Fruit fly (Drosophila melanogaster) whole organism, wandering third instar larva: ENCODE measurements around the gene CG43675.

Experiments
- HLH106 ChIP-seq: fragments of 200-800 bp; optimal IDR thresholded peaks from 3 replicates; lab custom pipeline; 2019; ENCODE audit warnings: missing biosample characterization, mild to moderate bottlenecking, missing genetic modification characterization, moderate library complexity
- Jra ChIP-seq: sonication (Bioruptor generic); optimal IDR thresholded peaks from 2 replicates; lab custom pipeline; 2016; ENCODE audit warnings: missing biosample characterization, missing genetic modification characterization
- h ChIP-seq: fragments of 200-800 bp; sonication (Bioruptor generic); optimal IDR thresholded peaks from 3 replicates; lab custom pipeline; 2016; ENCODE audit warnings: missing biosample characterization, mild to moderate bottlenecking, missing genetic modification characterization
- lola ChIP-seq: fragments of >200 bp; optimal IDR thresholded peaks from 2 replicates; lab custom pipeline; 2017; ENCODE audit warnings: missing biosample characterization, missing genetic modification characterization
- tai ChIP-seq: sonication (Bioruptor generic); optimal IDR thresholded peaks from 2 replicates; lab custom pipeline; 2016; ENCODE audit warnings: missing biosample characterization, missing genetic modification characterization

DNA sequence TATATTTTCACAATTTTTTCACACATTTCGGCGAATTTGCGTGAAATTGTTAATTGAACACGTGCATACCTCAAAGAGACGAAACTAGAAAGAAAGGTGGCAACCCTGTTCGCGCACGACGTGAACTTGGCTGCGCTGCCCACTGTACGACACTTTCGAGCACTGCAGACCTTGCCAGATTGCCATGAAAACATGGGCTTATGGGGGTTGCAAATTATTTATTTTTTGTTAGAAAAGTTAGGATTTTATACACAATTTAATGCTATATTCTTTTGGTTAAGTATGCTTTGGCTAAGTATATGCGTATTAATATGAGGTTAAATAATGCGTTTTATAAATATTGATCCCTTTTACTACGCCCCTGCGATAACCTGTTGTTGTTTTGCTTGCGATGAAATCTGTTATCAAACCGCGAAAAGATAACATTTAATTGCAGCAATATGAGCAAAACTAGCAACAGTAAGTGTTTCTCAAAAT lies 45.9 kb downstream of the CG43675 start, which contains the start of the genes RpL34b and CG8132:
- TF ChIP-seq Jra (GFP tag; lab: Kevin White, UChicago) (peak; percentile 96), HLH106 (tag; lab: Kevin White, UChicago) (peak; percentile 97), tai (GFP tag; lab: Kevin White, UChicago) (no peak), h (GFP tag; lab: Kevin White, UChicago) (peak; percentile 98), lola (GFP tag; lab: Kevin White, UChicago) (no peak)
